Worm (Caenorhabditis elegans) whole organism, late embryonic: ENCODE results near the gene F42G4.7.
"Not testable (repeated sequence)": the region's sequence is repeated elsewhere in the genome, so short reads cannot be mapped to it uniquely, and the experiment has no call there.

Experiments
- C08G9.2 ChIP-seq: sonication (generic microtip); optimal IDR thresholded peaks from 2 replicates; lab custom pipeline; 2016; ENCODE audit warnings: mild to moderate bottlenecking, missing genetic modification characterization, moderate library complexity, missing compliant biosample characterization
- C38D4.7 ChIP-seq: fragments of 200-800 bp; sonication (Bioruptor generic); optimal IDR thresholded peaks from 2 replicates; lab custom pipeline; 2018; ENCODE audit warnings: mild to moderate bottlenecking, missing genetic modification characterization, moderate library complexity, missing compliant biosample characterization
- F13H6.1 ChIP-seq: sonication (generic microtip); optimal IDR thresholded peaks from 2 replicates; lab custom pipeline; 2016; ENCODE audit warnings: missing genetic modification characterization, missing compliant biosample characterization
- K02D7.2 ChIP-seq: sonication (generic microtip); optimal IDR thresholded peaks from 2 replicates; lab custom pipeline; 2017; ENCODE audit warnings: mild to moderate bottlenecking, missing genetic modification characterization, missing compliant biosample characterization
- K09A11.1 ChIP-seq: sonication (generic microtip); optimal IDR thresholded peaks from 2 replicates; lab custom pipeline; 2017; ENCODE audit warnings: antibody characterized with exemption, mild to moderate bottlenecking, missing genetic modification characterization, missing compliant biosample characterization; ENCODE audit not compliant: insufficient read depth
- ama-1 ChIP-seq: fragments of 150-350 bp; optimal IDR thresholded peaks from 2 replicates; lab custom pipeline; 2014
- ceh-2 ChIP-seq: sonication (generic microtip); optimal IDR thresholded peaks from 2 replicates; lab custom pipeline; 2016; ENCODE audit warnings: missing genotype, missing genetic modification characterization, missing compliant biosample characterization
- ceh-22 ChIP-seq: sonication (generic microtip); optimal IDR thresholded peaks from 2 replicates; lab custom pipeline; 2017; ENCODE audit warnings: missing biosample characterization, missing genetic modification characterization
- ceh-24 ChIP-seq: sonication (generic microtip); optimal IDR thresholded peaks from 2 replicates; lab custom pipeline; 2016; ENCODE audit warnings: mild to moderate bottlenecking, missing genetic modification characterization, missing compliant biosample characterization
- ceh-30 ChIP-seq: fragments of 150-350 bp; optimal IDR thresholded peaks from 2 replicates; lab custom pipeline; 2014; ENCODE audit warnings: missing biosample characterization, missing genetic modification characterization
- ceh-31 ChIP-seq: sonication (generic microtip); optimal IDR thresholded peaks from 2 replicates; lab custom pipeline; 2016; ENCODE audit warnings: missing genetic modification characterization, missing compliant biosample characterization
- ceh-34 ChIP-seq: sonication (generic microtip); optimal IDR thresholded peaks from 2 replicates; lab custom pipeline; 2016; ENCODE audit warnings: mild to moderate bottlenecking, missing genetic modification characterization, missing compliant biosample characterization
- ceh-45 ChIP-seq: fragments of 200-800 bp; sonication (Bioruptor generic); IDR thresholded peaks from 2 replicates; pipeline ENCODE4 v1.3.6; 2022; ENCODE audit warnings: missing genetic modification reagents, missing genetic modification characterization, missing compliant biosample characterization
- ceh-48 ChIP-seq: sonication (generic microtip); optimal IDR thresholded peaks from 2 replicates; lab custom pipeline; 2016; ENCODE audit warnings: missing genetic modification characterization, inconsistent platforms, missing compliant biosample characterization
- ceh-6 ChIP-seq: fragments of 200-800 bp; sonication (Bioruptor generic); optimal IDR thresholded peaks from 2 replicates; lab custom pipeline; 2018; ENCODE audit warnings: mild to moderate bottlenecking, missing genetic modification characterization, missing compliant biosample characterization
- ceh-9 ChIP-seq: sonication (generic microtip); optimal IDR thresholded peaks from 2 replicates; lab custom pipeline; 2016; ENCODE audit warnings: mild to moderate bottlenecking, missing genetic modification characterization, inconsistent platforms, missing compliant biosample characterization
- che-1 ChIP-seq: sonication (generic microtip); optimal IDR thresholded peaks from 2 replicates; lab custom pipeline; 2016; ENCODE audit warnings: mild to moderate bottlenecking, missing genetic modification characterization, missing compliant biosample characterization
- elt-4 ChIP-seq: sonication (generic microtip); optimal IDR thresholded peaks from 2 replicates; lab custom pipeline; 2016; ENCODE audit warnings: missing genetic modification characterization, missing compliant biosample characterization
- ets-4 ChIP-seq: sonication (generic microtip); optimal IDR thresholded peaks from 2 replicates; lab custom pipeline; 2016; ENCODE audit warnings: missing genetic modification characterization, missing compliant biosample characterization
- fax-1 ChIP-seq: sonication (generic microtip); optimal IDR thresholded peaks from 2 replicates; lab custom pipeline; 2016; ENCODE audit warnings: missing genotype, missing genetic modification characterization, missing compliant biosample characterization
- fkh-10 ChIP-seq: fragments of 150-350 bp; optimal IDR thresholded peaks from 2 replicates; lab custom pipeline; 2014; ENCODE audit warnings: missing biosample characterization, missing genetic modification reagents, missing genetic modification characterization
- fkh-6 ChIP-seq: sonication (generic microtip); optimal IDR thresholded peaks from 2 replicates; lab custom pipeline; 2016; ENCODE audit warnings: missing genetic modification characterization, missing compliant biosample characterization
- gmeb-2 ChIP-seq: sonication (generic microtip); optimal IDR thresholded peaks from 2 replicates; lab custom pipeline; 2016; ENCODE audit warnings: missing genetic modification characterization, inconsistent platforms, missing compliant biosample characterization
- hlh-15 ChIP-seq: sonication (generic microtip); optimal IDR thresholded peaks from 2 replicates; lab custom pipeline; 2016; ENCODE audit warnings: missing genetic modification characterization, missing compliant biosample characterization
- hlh-30 ChIP-seq: sonication (generic microtip); optimal IDR thresholded peaks from 2 replicates; lab custom pipeline; 2017; ENCODE audit warnings: antibody characterized with exemption, missing genetic modification characterization, missing compliant biosample characterization; ENCODE audit not compliant: insufficient read depth
- hlh-6 ChIP-seq: sonication (generic microtip); optimal IDR thresholded peaks from 2 replicates; lab custom pipeline; 2016; ENCODE audit warnings: missing genotype, missing genetic modification characterization, missing compliant biosample characterization
- hlh-8 ChIP-seq: sonication (generic microtip); optimal IDR thresholded peaks from 2 replicates; lab custom pipeline; 2016; ENCODE audit warnings: missing genotype, missing genetic modification characterization, missing compliant biosample characterization
- madf-2 ChIP-seq: sonication (generic microtip); optimal IDR thresholded peaks from 2 replicates; lab custom pipeline; 2017; ENCODE audit warnings: missing genetic modification characterization, missing compliant biosample characterization
- nfya-1 ChIP-seq: sonication (generic microtip); optimal IDR thresholded peaks from 2 replicates; lab custom pipeline; 2017; ENCODE audit warnings: missing genetic modification characterization, mild to moderate bottlenecking, missing compliant biosample characterization, antibody characterized with exemption, moderate library complexity
- nhr-11 ChIP-seq: fragments of 150-350 bp; optimal IDR thresholded peaks from 2 replicates; lab custom pipeline; 2014; ENCODE audit warnings: missing biosample characterization, missing genetic modification characterization
- nhr-232 ChIP-seq: sonication (generic microtip); optimal IDR thresholded peaks from 2 replicates; lab custom pipeline; 2016; ENCODE audit warnings: missing genetic modification characterization, missing compliant biosample characterization
- npax-4 ChIP-seq: sonication (generic microtip); optimal IDR thresholded peaks from 2 replicates; lab custom pipeline; 2016; ENCODE audit warnings: missing genetic modification characterization, missing compliant biosample characterization
- odd-2 ChIP-seq: sonication (generic microtip); optimal IDR thresholded peaks from 2 replicates; lab custom pipeline; 2017; ENCODE audit warnings: antibody characterized with exemption, mild to moderate bottlenecking, missing genetic modification characterization, missing compliant biosample characterization
- pag-3 ChIP-seq: sonication (generic microtip); optimal IDR thresholded peaks from 2 replicates; lab custom pipeline; 2016; ENCODE audit warnings: missing compliant biosample characterization, missing genetic modification characterization, borderline replicate concordance
- pat-9 ChIP-seq: fragments of 200-800 bp; sonication (Bioruptor generic); optimal IDR thresholded peaks from 2 replicates; lab custom pipeline; 2018; ENCODE audit warnings: mild to moderate bottlenecking, missing genetic modification characterization, moderate library complexity, missing compliant biosample characterization
- pax-1 ChIP-seq: fragments of 150-350 bp; optimal IDR thresholded peaks from 2 replicates; lab custom pipeline; 2014; ENCODE audit warnings: missing biosample characterization, missing genetic modification characterization
- pha-2 ChIP-seq: sonication (generic microtip); optimal IDR thresholded peaks from 2 replicates; lab custom pipeline; 2017; ENCODE audit warnings: mild to moderate bottlenecking, missing genetic modification characterization, missing compliant biosample characterization
- pqm-1 ChIP-seq: sonication (generic microtip); optimal IDR thresholded peaks from 2 replicates; lab custom pipeline; 2016; ENCODE audit warnings: missing genetic modification characterization, missing compliant biosample characterization
- pros-1 ChIP-seq: fragments of 150-350 bp; optimal IDR thresholded peaks from 2 replicates; lab custom pipeline; 2014; ENCODE audit warnings: missing biosample characterization, missing genetic modification reagents, missing genetic modification characterization
- ref-2 ChIP-seq: sonication (generic microtip); optimal IDR thresholded peaks from 2 replicates; lab custom pipeline; 2016; ENCODE audit warnings: missing genetic modification characterization, missing compliant biosample characterization
- rnt-1 ChIP-seq: sonication (generic microtip); optimal IDR thresholded peaks from 2 replicates; lab custom pipeline; 2016; ENCODE audit warnings: missing genetic modification characterization, missing compliant biosample characterization
- sdc-2 ChIP-seq: sonication (generic microtip); optimal IDR thresholded peaks from 2 replicates; lab custom pipeline; 2016; ENCODE audit warnings: missing genotype, missing genetic modification characterization, missing compliant biosample characterization
- sox-2 ChIP-seq: fragments of 200-800 bp; sonication (Bioruptor generic); IDR thresholded peaks from 2 replicates; pipeline ENCODE4 v1.3.6; 2022; ENCODE audit warnings: missing genetic modification reagents, missing genetic modification characterization, missing compliant biosample characterization
- syd-9 ChIP-seq: sonication (generic microtip); optimal IDR thresholded peaks from 2 replicates; lab custom pipeline; 2016; ENCODE audit warnings: mild to moderate bottlenecking, missing genetic modification characterization, moderate library complexity, missing compliant biosample characterization
- tbx-2 ChIP-seq: sonication (generic microtip); optimal IDR thresholded peaks from 2 replicates; lab custom pipeline; 2016; ENCODE audit warnings: missing genetic modification characterization, missing compliant biosample characterization
- unc-3 ChIP-seq, 2 experiments: fragments of 200-800 bp in 1 of 2; sonication (Bioruptor generic) in 1 of 2; sonication (generic microtip) in 1 of 2; conservative IDR thresholded peaks in 1 of 2; optimal IDR thresholded peaks in 1 of 2; 2 replicates each; pipeline versions ENCODE4 v1.3.6 to Lab custom; 2016 to 2022; ENCODE audit warnings: missing compliant biosample characterization in 2 of 2, missing genetic modification characterization in 2 of 2, missing genetic modification reagents in 1 of 2
- unc-55 ChIP-seq: sonication (generic microtip); optimal IDR thresholded peaks from 2 replicates; lab custom pipeline; 2017; ENCODE audit warnings: missing biosample characterization, missing genetic modification reagents, missing genetic modification characterization
- unc-86 ChIP-seq: sonication (generic microtip); optimal IDR thresholded peaks from 2 replicates; lab custom pipeline; 2016; ENCODE audit warnings: missing genetic modification characterization, missing compliant biosample characterization
- zip-5 ChIP-seq: sonication (generic microtip); optimal IDR thresholded peaks from 2 replicates; lab custom pipeline; 2016; ENCODE audit warnings: missing genetic modification characterization, missing compliant biosample characterization

The F42G4.7 gene

ce11 chrII:13031649-13032191 lies 15.4 kb downstream of the F42G4.7 start, which contains the start of gene F18A11.2:
Gene F18A11.2, plus strand, starts transcription at chrII:13031699.
- TF ChIP-seq syd-9, sdc-2, ceh-24 (tag; lab: Kevin White, UChicago): not testable (repeated sequence)

ce11 chrII:13030567-13031188 lies 16.4 kb downstream of the F42G4.7 start:
- TF ChIP-seq che-1 (tag; lab: Kevin White, UChicago): no peak
- no peak for TF ChIP-seq rnt-1 (tag; lab: Kevin White, UChicago)
- no peak for TF ChIP-seq pqm-1 (tag; lab: Kevin White, UChicago)
- TF ChIP-seq nhr-11 (tag; lab: Kevin White, UChicago): no peak
- no peak for TF ChIP-seq unc-3 (GFP tag; conservative IDR thresholded peaks at IDR 0.05; lab: Robert Waterston, UW)
- TF ChIP-seq unc-3 (tag; optimal IDR thresholded peaks at IDR 0.05; lab: Kevin White, UChicago): no peak
- TF ChIP-seq pat-9 (tag; lab: Kevin White, UChicago): no peak
- TF ChIP-seq madf-2: no peak
- no peak for TF ChIP-seq ceh-24 (tag; lab: Kevin White, UChicago)
- TF ChIP-seq zip-5 (tag; lab: Kevin White, UChicago): no peak
- peak; percentile 80 for TF ChIP-seq nfya-1 (tag; lab: Kevin White, UChicago)
- no peak for TF ChIP-seq pax-1
- peak; percentile 4 for TF ChIP-seq ceh-2 (tag; lab: Kevin White, UChicago)
- TF ChIP-seq fkh-10: no peak
- no peak for TF ChIP-seq unc-86 (tag; lab: Kevin White, UChicago)
- no peak for TF ChIP-seq ceh-9 (tag; lab: Kevin White, UChicago)
- TF ChIP-seq nhr-232 (tag; lab: Kevin White, UChicago): no peak
- no peak for TF ChIP-seq syd-9 (tag; lab: Kevin White, UChicago)
- no peak for TF ChIP-seq hlh-6 (tag; lab: Kevin White, UChicago)
- TF ChIP-seq K02D7.2 (tag; lab: Kevin White, UChicago): no peak
- no peak for TF ChIP-seq gmeb-2 (tag; lab: Kevin White, UChicago)
- TF ChIP-seq fax-1 (tag; lab: Kevin White, UChicago): no peak
- TF ChIP-seq F13H6.1 (tag; lab: Kevin White, UChicago): peak; percentile 20
- TF ChIP-seq sox-2 (GFP tag; lab: Robert Waterston, UW): no peak
- no peak for TF ChIP-seq ceh-48 (tag; lab: Kevin White, UChicago)
- TF ChIP-seq ceh-45: no peak
- no peak for TF ChIP-seq ama-1 (lab: Kevin White, UChicago)
- TF ChIP-seq ceh-22 (tag; lab: Kevin White, UChicago): no peak
- peak; percentile 39 for TF ChIP-seq unc-55 (GFP tag; lab: Kevin White, UChicago)
- TF ChIP-seq tbx-2 (tag; lab: Kevin White, UChicago): peak; percentile 55
- TF ChIP-seq C08G9.2 (tag; lab: Kevin White, UChicago): no peak
- TF ChIP-seq odd-2 (tag; lab: Kevin White, UChicago): no peak
- peak; percentile 12 for TF ChIP-seq hlh-8 (tag; lab: Kevin White, UChicago)
- TF ChIP-seq npax-4 (tag; lab: Kevin White, UChicago): no peak
- no peak for TF ChIP-seq K09A11.1
- TF ChIP-seq ceh-31 (tag; lab: Kevin White, UChicago): peak; percentile 18
- no peak for TF ChIP-seq sdc-2 (tag; lab: Kevin White, UChicago)
- TF ChIP-seq ceh-34 (tag; lab: Kevin White, UChicago): no peak
- TF ChIP-seq hlh-30 (tag; lab: Kevin White, UChicago): no peak
- TF ChIP-seq pha-2 (tag; lab: Kevin White, UChicago): no peak
- TF ChIP-seq pros-1 (tag; lab: Kevin White, UChicago): peak; percentile 48
- TF ChIP-seq ceh-6 (GFP tag; lab: Kevin White, UChicago): no peak
- TF ChIP-seq ref-2 (tag; lab: Kevin White, UChicago): no peak
- no peak for TF ChIP-seq fkh-6
- no peak for TF ChIP-seq hlh-15 (tag; lab: Kevin White, UChicago)
- no peak for TF ChIP-seq C38D4.7
- TF ChIP-seq pag-3: no peak
- no peak for TF ChIP-seq elt-4 (tag; lab: Kevin White, UChicago)
- TF ChIP-seq ceh-30 (tag; lab: Kevin White, UChicago): no peak
- peak; percentile 25 for TF ChIP-seq ets-4 (tag; lab: Kevin White, UChicago)
